Fruit fly (Drosophila melanogaster) whole organism, embryonic: ENCODE results near the gene CG18557.

Source experiments
- Bdp1 ChIP-seq: fragments of 200-800 bp; sonication (Bioruptor generic); optimal IDR thresholded peaks from 3 replicates; lab custom pipeline; 2016; ENCODE audit warnings: missing biosample characterization, missing genetic modification characterization
- CG10565 ChIP-seq: fragments of 200-800 bp; sonication (Bioruptor generic); optimal IDR thresholded peaks from 3 replicates; lab custom pipeline; 2016; ENCODE audit warnings: missing biosample characterization, mild to moderate bottlenecking, missing genetic modification characterization
- CG10654 ChIP-seq: fragments of 200-800 bp; sonication (Bioruptor generic); optimal IDR thresholded peaks from 2 replicates; lab custom pipeline; 2016; ENCODE audit warnings: missing biosample characterization, missing genetic modification characterization
- CG10979 ChIP-seq: fragments of 200-800 bp; sonication (Bioruptor generic); optimal IDR thresholded peaks from 2 replicates; lab custom pipeline; 2018; ENCODE audit warnings: missing biosample characterization, mild to moderate bottlenecking, missing genetic modification characterization, moderate library complexity
- CG13296 ChIP-seq: fragments of 200-800 bp; sonication (Bioruptor generic); optimal IDR thresholded peaks from 3 replicates; lab custom pipeline; 2018; ENCODE audit warnings: missing biosample characterization, mild to moderate bottlenecking, missing genetic modification characterization
- CG13424 ChIP-seq: fragments of 200-800 bp; sonication (Bioruptor generic); optimal IDR thresholded peaks from 2 replicates; lab custom pipeline; 2019; ENCODE audit warnings: missing biosample characterization, mild to moderate bottlenecking, missing genetic modification characterization, moderate library complexity
- CG15269 ChIP-seq: fragments of 200-800 bp; sonication (Bioruptor generic); optimal IDR thresholded peaks from 2 replicates; lab custom pipeline; 2018; ENCODE audit warnings: missing biosample characterization, mild to moderate bottlenecking, missing genetic modification characterization, moderate library complexity
- CG1602 ChIP-seq: fragments of 200-800 bp; sonication (Bioruptor generic); optimal IDR thresholded peaks from 3 replicates; lab custom pipeline; 2016; ENCODE audit warnings: missing biosample characterization, missing genetic modification characterization
- CG30020 ChIP-seq: fragments of 200-800 bp; optimal IDR thresholded peaks from 2 replicates; lab custom pipeline; 2019; ENCODE audit warnings: missing biosample characterization, mild to moderate bottlenecking, missing genetic modification characterization, moderate library complexity
- CG3065 ChIP-seq: fragments of 200-800 bp; sonication (Bioruptor generic); optimal IDR thresholded peaks from 2 replicates; lab custom pipeline; 2016; ENCODE audit warnings: missing biosample characterization, missing genetic modification characterization
- CG32772 ChIP-seq: fragments of 200-800 bp; sonication (Bioruptor generic); IDR thresholded peaks from 2 replicates; pipeline ENCODE4 v1.3.6; 2022; ENCODE audit warnings: missing biosample characterization, missing genetic modification characterization
- CG34224 ChIP-seq: fragments of 200-800 bp; sonication (Bioruptor generic); IDR thresholded peaks from 3 replicates; pipeline ENCODE4 v1.3.6; 2022; ENCODE audit warnings: missing biosample characterization, missing genetic modification characterization; ENCODE audit not compliant: partially characterized antibody
- CG3847 ChIP-seq: fragments of 200-800 bp; sonication (Bioruptor generic); IDR thresholded peaks from 2 replicates; pipeline ENCODE4 v1.3.6; 2022; ENCODE audit warnings: missing biosample characterization, missing genetic modification characterization
- CG42726 ChIP-seq: fragments of 200-800 bp; sonication (Bioruptor generic); IDR thresholded peaks from 2 replicates; pipeline ENCODE4 v1.3.6; 2022; ENCODE audit warnings: missing biosample characterization, missing genetic modification characterization; ENCODE audit not compliant: partially characterized antibody
- CG6175 ChIP-seq: fragments of 200-800 bp; sonication (Bioruptor generic); IDR thresholded peaks from 3 replicates; pipeline ENCODE4 v1.3.6; 2022; ENCODE audit warnings: missing biosample characterization, missing genetic modification characterization
- CG9437 ChIP-seq: fragments of 200-800 bp; sonication (Bioruptor generic); optimal IDR thresholded peaks from 2 replicates; lab custom pipeline; 2018; ENCODE audit warnings: missing biosample characterization, mild to moderate bottlenecking, missing genetic modification characterization
- CG9727 ChIP-seq: fragments of 200-800 bp; sonication (Bioruptor generic); optimal IDR thresholded peaks from 3 replicates; lab custom pipeline; 2017; ENCODE audit warnings: missing biosample characterization, mild to moderate bottlenecking, missing genetic modification characterization
- Fer1 ChIP-seq: fragments of 200-800 bp; sonication (Bioruptor generic); optimal IDR thresholded peaks from 2 replicates; lab custom pipeline; 2017; ENCODE audit warnings: missing biosample characterization, mild to moderate bottlenecking, missing genetic modification characterization
- H15 ChIP-seq: fragments of 200-800 bp; sonication (Bioruptor generic); IDR thresholded peaks from 3 replicates; pipeline ENCODE4 v1.3.6; 2022; ENCODE audit warnings: missing biosample characterization, missing genetic modification characterization
- HLH3B ChIP-seq: fragments of 200-800 bp; sonication (Bioruptor generic); IDR thresholded peaks from 2 replicates; pipeline ENCODE4 v1.3.6; 2022; ENCODE audit warnings: missing biosample characterization, missing genetic modification characterization
- HmgD ChIP-seq: fragments of 200-800 bp; sonication (Bioruptor generic); optimal IDR thresholded peaks from 3 replicates; lab custom pipeline; 2016; ENCODE audit warnings: missing biosample characterization, missing genetic modification characterization
- Hsf ChIP-seq: fragments of 200-800 bp; sonication (Bioruptor generic); optimal IDR thresholded peaks from 3 replicates; lab custom pipeline; 2016; ENCODE audit warnings: missing biosample characterization, missing genetic modification characterization
- Mes4 ChIP-seq: fragments of 200-800 bp; sonication (Bioruptor generic); optimal IDR thresholded peaks from 2 replicates; lab custom pipeline; 2016; ENCODE audit warnings: missing biosample characterization, missing genetic modification characterization
- NFAT ChIP-seq: fragments of 200-800 bp; sonication (Bioruptor generic); IDR thresholded peaks from 2 replicates; pipeline ENCODE4 v1.3.6; 2022; ENCODE audit warnings: missing biosample characterization, missing genetic modification characterization
- Nf-YA ChIP-seq: fragments of 200-800 bp; sonication (Bioruptor generic); IDR thresholded peaks from 2 replicates; pipeline ENCODE4 v1.3.6; 2022; ENCODE audit warnings: missing biosample characterization, missing genetic modification characterization
- Rx ChIP-seq: fragments of 200-800 bp; sonication (Bioruptor generic); IDR thresholded peaks from 2 replicates; pipeline ENCODE4 v1.3.6; 2022; ENCODE audit warnings: missing biosample characterization, missing genetic modification characterization
- ase ChIP-seq: fragments of 200-800 bp; sonication (Bioruptor generic); IDR thresholded peaks from 3 replicates; pipeline ENCODE4 v1.3.6; 2022; ENCODE audit warnings: missing biosample characterization, missing genetic modification characterization
- az2 ChIP-seq: fragments of 200-800 bp; sonication (Bioruptor generic); optimal IDR thresholded peaks from 3 replicates; lab custom pipeline; 2016; ENCODE audit warnings: missing biosample characterization, missing genetic modification characterization
- btn ChIP-seq: fragments of 200-800 bp; sonication (Bioruptor generic); optimal IDR thresholded peaks from 2 replicates; lab custom pipeline; 2016; ENCODE audit warnings: missing biosample characterization, missing genetic modification characterization
- disco-r ChIP-seq: fragments of 200-800 bp; sonication (Bioruptor generic); optimal IDR thresholded peaks from 2 replicates; lab custom pipeline; 2016; ENCODE audit warnings: missing biosample characterization, missing genetic modification characterization
- jing ChIP-seq: fragments of 200-800 bp; sonication (Bioruptor generic); optimal IDR thresholded peaks from 2 replicates; lab custom pipeline; 2018; ENCODE audit warnings: missing biosample characterization, mild to moderate bottlenecking, missing genetic modification characterization
- kni ChIP-seq: fragments of 200-800 bp; sonication (Bioruptor generic); optimal IDR thresholded peaks from 3 replicates; lab custom pipeline; 2017; ENCODE audit warnings: mild to moderate bottlenecking, missing biosample characterization, missing genetic modification reagents, missing genetic modification characterization
- maf-S ChIP-seq: fragments of 200-800 bp; sonication (Bioruptor generic); optimal IDR thresholded peaks from 2 replicates; lab custom pipeline; 2016; ENCODE audit warnings: missing biosample characterization, missing genetic modification characterization
- mld ChIP-seq: fragments of 200-800 bp; sonication (Bioruptor generic); IDR thresholded peaks from 3 replicates; pipeline ENCODE4 v1.3.6; 2022; ENCODE audit warnings: missing biosample characterization, missing genetic modification characterization; ENCODE audit not compliant: partially characterized antibody
- onecut ChIP-seq: fragments of 200-800 bp; sonication (Bioruptor generic); IDR thresholded peaks from 2 replicates; pipeline ENCODE4 v1.3.6; 2022; ENCODE audit warnings: missing biosample characterization, missing genetic modification characterization
- pho ChIP-seq: fragments of 200-800 bp; sonication (Bioruptor generic); optimal IDR thresholded peaks from 2 replicates; lab custom pipeline; 2016; ENCODE audit warnings: missing biosample characterization, missing genetic modification characterization
- prd ChIP-seq, 3 experiments: fragments of >200 bp in 2 of 3; fragments of 200-800 bp in 1 of 3; sonication (Bioruptor generic) in 1 of 3; optimal IDR thresholded peaks in 2 of 3; IDR thresholded peaks in 1 of 3; 2 replicates in 2 of 3; 3 replicates in 1 of 3; pipeline versions ENCODE4 v1.3.6 to Lab custom; 2017 to 2022; ENCODE audit warnings: missing biosample characterization in 1 of 3, missing genetic modification characterization in 1 of 3
- pum ChIP-seq: fragments of 200-800 bp; sonication (Bioruptor generic); optimal IDR thresholded peaks from 2 replicates; lab custom pipeline; 2016; ENCODE audit warnings: missing biosample characterization, missing genetic modification characterization
- repo ChIP-seq: fragments of 200-800 bp; sonication (Bioruptor generic); optimal IDR thresholded peaks from 2 replicates; lab custom pipeline; 2016; ENCODE audit warnings: missing biosample characterization, missing genetic modification characterization
- shn ChIP-seq: fragments of 200-800 bp; sonication (Bioruptor generic); optimal IDR thresholded peaks from 3 replicates; lab custom pipeline; 2016; ENCODE audit warnings: missing biosample characterization, missing genetic modification characterization
- slou ChIP-seq: fragments of 200-800 bp; sonication (Bioruptor generic); optimal IDR thresholded peaks from 3 replicates; lab custom pipeline; 2016; ENCODE audit warnings: missing biosample characterization, missing genetic modification characterization
- sna ChIP-seq: fragments of 200-800 bp; sonication (Bioruptor generic); IDR thresholded peaks from 2 replicates; pipeline ENCODE4 v1.3.6; 2022; ENCODE audit warnings: missing biosample characterization, missing genetic modification characterization; ENCODE audit not compliant: partially characterized antibody
- ssp ChIP-seq: fragments of 200-800 bp; sonication (Bioruptor generic); IDR thresholded peaks from 2 replicates; pipeline ENCODE4 v1.3.6; 2022; ENCODE audit warnings: missing biosample characterization, missing genetic modification characterization
- tio ChIP-seq: fragments of 200-800 bp; sonication (Bioruptor generic); optimal IDR thresholded peaks from 2 replicates; lab custom pipeline; 2017; ENCODE audit warnings: missing biosample characterization, missing genetic modification characterization, inconsistent platforms
- tna ChIP-seq: fragments of 200-800 bp; sonication (Bioruptor generic); IDR thresholded peaks from 2 replicates; pipeline ENCODE4 v1.3.6; 2022; ENCODE audit warnings: missing biosample characterization, missing genetic modification characterization; ENCODE audit not compliant: partially characterized antibody
- trem ChIP-seq: fragments of 200-800 bp; optimal IDR thresholded peaks from 3 replicates; lab custom pipeline; 2019; ENCODE audit warnings: missing biosample characterization, mild to moderate bottlenecking, missing genetic modification characterization, moderate library complexity
- unc-4 ChIP-seq: fragments of 200-800 bp; sonication (Bioruptor generic); IDR thresholded peaks from 2 replicates; pipeline ENCODE4 v1.3.6; 2022; ENCODE audit warnings: missing biosample characterization, missing genetic modification characterization; ENCODE audit not compliant: partially characterized antibody
- vnd ChIP-seq: fragments of 200-800 bp; sonication (Bioruptor generic); IDR thresholded peaks from 3 replicates; pipeline ENCODE4 v1.3.6; 2022; ENCODE audit warnings: missing biosample characterization, missing genetic modification characterization; ENCODE audit not compliant: partially characterized antibody
- wek ChIP-seq: fragments of 200-800 bp; sonication (Bioruptor generic); optimal IDR thresholded peaks from 3 replicates; lab custom pipeline; 2018; ENCODE audit warnings: missing biosample characterization, mild to moderate bottlenecking, missing genetic modification characterization, moderate library complexity
- zen ChIP-seq: fragments of 200-800 bp; sonication (Bioruptor generic); optimal IDR thresholded peaks from 3 replicates; lab custom pipeline; 2018; ENCODE audit warnings: missing biosample characterization, mild to moderate bottlenecking, missing genetic modification characterization, moderate library complexity

CG18557 gene

dm6 chr2L:2878859-2879258 is 33.3 kb upstream of the CG18557 start, which contains the start of gene RabGGTb (continued):
- TF ChIP-seq Nf-YA (GFP tag; lab: Robert Waterston, UW) (no peak), CG10654 (GFP tag; lab: Kevin White, UChicago) (no peak), CG34224 (GFP tag; lab: Robert Waterston, UW) (peak; percentile 63), repo (GFP tag; lab: Kevin White, UChicago) (peak; percentile 56), trem (no peak), jing (no peak), az2 (peak; percentile 41), vnd (GFP tag; lab: Robert Waterston, UW) (no peak), Bdp1 (peak; percentile 39), CG30020 (tag; lab: Kevin White, UChicago) (no peak), sna (GFP tag; lab: Robert Waterston, UW) (peak; percentile 30; the same call in 1 of the 2 replicates), ase (GFP tag; lab: Robert Waterston, UW) (peak; percentile 67; the same call in 2 of the 3 replicates), mld (GFP tag; lab: Robert Waterston, UW) (no peak), prd (optimal IDR thresholded peaks at IDR 0.05; lab: Kevin White, UChicago) (no peak), prd (GFP tag; IDR thresholded peaks at IDR 0.05; lab: Robert Waterston, UW) (peak; percentile 79), CG9437 (GFP tag; lab: Kevin White, UChicago) (no peak), CG13296 (GFP tag; lab: Kevin White, UChicago) (peak; percentile 50), CG32772 (GFP tag; lab: Robert Waterston, UW) (peak; percentile 41; the same call in 1 of the 2 replicates), Hsf (GFP tag; lab: Kevin White, UChicago) (peak; percentile 59), NFAT (GFP tag; lab: Robert Waterston, UW) (peak; percentile 80), shn (peak; percentile 59), disco-r (GFP tag; lab: Kevin White, UChicago) (no peak), unc-4 (GFP tag; lab: Robert Waterston, UW) (peak; percentile 48), CG3065 (GFP tag; lab: Kevin White, UChicago) (no peak), CG3847 (GFP tag; lab: Robert Waterston, UW) (peak; percentile 83), CG1602 (GFP tag; lab: Kevin White, UChicago) (peak; percentile 16), CG42726 (GFP tag; lab: Robert Waterston, UW) (no peak), tio (GFP tag; lab: Kevin White, UChicago) (no peak), wek (GFP tag; lab: Kevin White, UChicago) (no peak), H15 (GFP tag; lab: Robert Waterston, UW) (peak; percentile 73; the same call in 2 of the 3 replicates), pho (peak; percentile 57), CG15269 (tag; lab: Kevin White, UChicago) (peak; percentile 62), Rx (GFP tag; lab: Robert Waterston, UW) (peak; percentile 69), HLH3B (GFP tag; lab: Robert Waterston, UW) (peak; percentile 62; the same call in 1 of the 2 replicates), CG10565 (GFP tag; lab: Kevin White, UChicago) (no peak), CG10979 (tag; lab: Kevin White, UChicago) (peak; percentile 35), zen (tag; lab: Kevin White, UChicago) (peak; percentile 31), pum (peak; percentile 71), slou (no peak), CG9727 (GFP tag; lab: Kevin White, UChicago) (peak; percentile 57), onecut (GFP tag; lab: Robert Waterston, UW) (peak; percentile 59), Mes4 (GFP tag; lab: Kevin White, UChicago) (peak; percentile 38), kni (GFP tag; lab: Kevin White, UChicago) (peak; percentile 4), Fer1 (GFP tag; lab: Kevin White, UChicago) (peak; percentile 71), CG6175 (GFP tag; lab: Robert Waterston, UW) (peak; percentile 61; the same call in 1 of the 3 replicates), HmgD (GFP tag; lab: Kevin White, UChicago) (no peak), CG13424 (tag; lab: Kevin White, UChicago) (peak; percentile 52), ssp (GFP tag; lab: Robert Waterston, UW) (peak; percentile 42), maf-S (peak; percentile 25), tna (GFP tag; lab: Robert Waterston, UW) (no peak; the same call in 1 of the 2 replicates), btn (no peak)
